Fruit fly (Drosophila melanogaster) whole organism: ENCODE data around the gene Mdh1.

Source experiments
- CG8478 ChIP-seq: fragments of >200 bp; optimal IDR thresholded peaks from 2 replicates; lab custom pipeline; 2018; ENCODE audit warnings: inconsistent platforms
- Dll ChIP-seq: fragments of >200 bp; optimal IDR thresholded peaks from 2 replicates; lab custom pipeline; 2017
- EcR ChIP-seq, 2 experiments: fragments of >200 bp; optimal IDR thresholded peaks; 2 replicates each; lab custom pipeline; 2017; ENCODE audit warnings: missing biosample characterization in 2 of 2, missing genetic modification characterization in 2 of 2, missing genetic modification reagents in 2 of 2
- pan ChIP-seq: fragments of >200 bp; optimal IDR thresholded peaks from 2 replicates; lab custom pipeline; 2017
- psq ChIP-seq: fragments of >200 bp; optimal IDR thresholded peaks from 2 replicates; lab custom pipeline; 2017

- TF ChIP-seq EcR (GFP tag; optimal IDR thresholded peaks at IDR 0.05; lab: Kevin White, UChicago), result no peak
- no peak for TF ChIP-seq CG8478 (lab: Kevin White, UChicago)
- no peak for TF ChIP-seq pan
- TF ChIP-seq Dll (lab: Kevin White, UChicago), result no peak
- TF ChIP-seq psq (lab: Kevin White, UChicago), result no peak
These were observed 23.8 kb downstream of the Mdh1 start for dm6 chr2L:10372297-10372696.
